Fruit fly (Drosophila melanogaster) whole organism, embryonic: Measurements from ENCODE around the gene t-Grip84.

Experiments used
- ATbp ChIP-seq: fragments of 200-800 bp; sonication (Bioruptor generic); optimal IDR thresholded peaks from 2 replicates; lab custom pipeline; 2017; ENCODE audit warnings: missing biosample characterization, mild to moderate bottlenecking, missing genetic modification characterization, missing genetic modification reagents
- CG11456 ChIP-seq: fragments of 200-800 bp; sonication (Bioruptor generic); IDR thresholded peaks from 3 replicates; pipeline ENCODE4 v1.3.6; 2022; ENCODE audit warnings: missing biosample characterization, missing genetic modification characterization
- CG11504 ChIP-seq: fragments of 200-800 bp; sonication (Bioruptor generic); optimal IDR thresholded peaks from 3 replicates; lab custom pipeline; 2019; ENCODE audit warnings: missing biosample characterization, mild to moderate bottlenecking, missing genetic modification characterization, moderate library complexity
- CG34422 ChIP-seq: fragments of 200-800 bp; sonication (Bioruptor generic); IDR thresholded peaks from 3 replicates; pipeline ENCODE4 v1.3.6; 2022; ENCODE audit warnings: missing biosample characterization, missing genetic modification characterization
- CTCF ChIP-seq: fragments of 200-800 bp; sonication (Bioruptor generic); optimal IDR thresholded peaks from 2 replicates; lab custom pipeline; 2017; ENCODE audit warnings: missing biosample characterization, mild to moderate bottlenecking, missing genetic modification characterization, moderate library complexity
- Hr78 ChIP-seq, 2 experiments: fragments of 200-800 bp in 1 of 2; fragments of >200 bp in 1 of 2; sonication (Bioruptor generic) in 1 of 2; optimal IDR thresholded peaks; 2 replicates each; lab custom pipeline; 2017 to 2019; ENCODE audit warnings: missing biosample characterization in 2 of 2, missing genetic modification characterization in 2 of 2, mild to moderate bottlenecking in 1 of 2, moderate library complexity in 1 of 2
- knrl ChIP-seq: fragments of 200-800 bp; sonication (Bioruptor generic); IDR thresholded peaks from 3 replicates; pipeline ENCODE4 v1.3.6; 2022; ENCODE audit warnings: missing biosample characterization, missing genetic modification characterization; ENCODE audit not compliant: partially characterized antibody
- nerfin-1 ChIP-seq: fragments of 200-800 bp; sonication (Bioruptor generic); optimal IDR thresholded peaks from 3 replicates; lab custom pipeline; 2019; ENCODE audit warnings: missing biosample characterization, mild to moderate bottlenecking, missing genetic modification characterization, moderate library complexity
- onecut ChIP-seq: fragments of 200-800 bp; sonication (Bioruptor generic); IDR thresholded peaks from 2 replicates; pipeline ENCODE4 v1.3.6; 2022; ENCODE audit warnings: missing biosample characterization, missing genetic modification characterization
- pzg ChIP-seq: fragments of 200-800 bp; sonication (Bioruptor generic); optimal IDR thresholded peaks from 3 replicates; lab custom pipeline; 2018; ENCODE audit warnings: missing biosample characterization, mild to moderate bottlenecking, missing genetic modification characterization, moderate library complexity
- ro ChIP-seq: fragments of 200-800 bp; sonication (Bioruptor generic); IDR thresholded peaks from 2 replicates; pipeline ENCODE4 v1.3.6; 2022; ENCODE audit warnings: missing biosample characterization, missing genetic modification characterization

Gene t-Grip84

dm6 chr3L:7541068-7541467 is 49.7 kb downstream of the t-Grip84 start, which contains the start of gene CG32374:
TSS of gene CG32374 (minus strand) at chr3L:7541168.
- no peak for TF ChIP-seq ATbp (GFP tag; lab: Kevin White, UChicago)
- TF ChIP-seq onecut (GFP tag; lab: Robert Waterston, UW), result no peak
- TF ChIP-seq CG34422 (GFP tag; lab: Robert Waterston, UW), result no peak
- no peak for TF ChIP-seq ro (GFP tag; lab: Robert Waterston, UW)
- TF ChIP-seq knrl (GFP tag; lab: Robert Waterston, UW), result no peak
- TF ChIP-seq Hr78 (GFP tag; optimal IDR thresholded peaks at IDR 0.05; lab: Kevin White, UChicago), result no peak
- no peak for TF ChIP-seq CG11456 (GFP tag; lab: Robert Waterston, UW)
- TF ChIP-seq, all 482 proteins: peak for 0

- TF ChIP-seq nerfin-1 (tag; lab: Kevin White, UChicago) (no peak), pzg (GFP tag; lab: Kevin White, UChicago) (no peak), CTCF (GFP tag; lab: Kevin White, UChicago) (no peak), CG11504 (tag; lab: Kevin White, UChicago) (no peak)
Measured at dm6 chr3L:7539736-7540135, 51.1 kb downstream of the t-Grip84 start, which contains the start of gene CG16998. TSS of gene CG16998 (minus strand) at chr3L:7539836.
